Worm (Caenorhabditis elegans): ENCODE measurements around the gene F02H6.7.

The F02H6.7 gene

ce11 chrIV:14227138-14227537 lies 831 bp downstream of the F02H6.7 start:
- no peak for TF ChIP-seq unc-62 (GFP tag; optimal IDR thresholded peaks at IDR 0.05)

ce11 chrIV:14224912-14225311 lies 3.1 kb downstream of the F02H6.7 start:
- TF ChIP-seq unc-62 (GFP tag; optimal IDR thresholded peaks at IDR 0.05): no peak

DNA sequence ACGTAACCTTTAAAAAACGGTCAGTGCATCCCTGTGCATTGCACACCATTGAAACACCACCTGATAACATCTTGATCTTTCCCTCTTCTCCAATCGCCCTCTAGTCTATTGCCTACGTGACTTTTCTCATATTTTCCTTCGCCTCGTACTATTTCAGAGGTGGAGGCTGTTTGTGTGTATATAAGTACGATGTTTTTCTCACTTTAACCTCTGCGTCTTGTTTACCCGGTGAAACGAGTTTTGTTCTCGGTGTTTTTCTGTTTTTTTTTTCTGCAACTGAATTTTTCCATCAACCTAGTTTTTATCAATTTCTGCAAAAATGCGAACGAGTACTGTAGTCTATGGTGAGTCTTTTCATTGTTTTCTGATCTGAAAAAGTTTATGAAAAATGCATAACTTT lies 8.3 kb downstream of the F02H6.7 start, which contains the start of gene sqrd-1:
Gene sqrd-1, plus strand, starts transcription at position 158 of the 400 bp plus-strand sequence.
- no peak for TF ChIP-seq unc-62 (GFP tag; optimal IDR thresholded peaks at IDR 0.05)

ce11 chrIV:14215777-14216176 lies 12.2 kb downstream of the F02H6.7 start:
- TF ChIP-seq unc-62 (GFP tag; optimal IDR thresholded peaks at IDR 0.05): no peak

DNA sequence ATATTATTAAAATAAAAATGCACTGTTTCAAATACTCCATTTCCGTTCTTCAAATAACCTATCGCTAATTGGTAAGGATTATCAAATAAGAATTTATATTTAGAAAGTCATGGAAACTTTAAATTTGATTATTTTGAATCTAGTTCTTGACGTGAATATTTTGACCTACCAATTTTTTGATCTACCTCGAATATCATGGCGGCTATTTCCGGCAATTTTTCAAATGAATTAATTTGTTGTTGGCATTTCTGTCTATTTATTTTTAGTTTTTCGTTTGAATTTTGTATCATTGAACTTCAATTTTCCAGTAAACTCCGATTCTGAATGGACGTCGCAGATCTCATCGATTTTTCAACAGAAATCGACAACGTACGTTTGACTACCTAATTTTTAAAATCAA lies 24.8 kb downstream of the F02H6.7 start, which contains the start of gene F02H6.3:
Gene F02H6.3, plus strand, starts transcription at position 266 of the 400 bp plus-strand sequence.
- TF ChIP-seq unc-62 (GFP tag; optimal IDR thresholded peaks at IDR 0.05): no peak

DNA sequence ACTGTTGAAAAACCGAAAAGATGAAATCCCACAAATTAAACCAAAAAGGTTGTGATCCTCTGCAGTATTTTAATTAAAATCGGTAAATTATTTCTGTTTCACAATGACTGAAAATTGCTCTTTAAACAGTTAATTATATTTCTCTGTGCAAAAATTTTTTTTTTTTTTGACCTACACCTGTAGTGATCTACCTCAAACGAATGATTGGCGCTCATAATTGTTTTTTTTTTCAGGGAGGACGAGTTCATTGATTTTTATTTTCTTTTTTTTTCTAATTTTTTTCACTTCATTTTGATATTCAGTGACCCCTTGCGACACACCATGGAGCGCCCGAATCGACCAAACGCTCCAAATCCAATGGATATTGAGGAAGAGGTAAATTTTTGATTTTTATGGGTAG lies 31.8 kb downstream of the F02H6.7 start, which contains the start of gene F02H6.2:
Gene F02H6.2, plus strand, starts transcription at position 301 of the 400 bp plus-strand sequence.
- TF ChIP-seq unc-62 (GFP tag; optimal IDR thresholded peaks at IDR 0.05): no peak

DNA sequence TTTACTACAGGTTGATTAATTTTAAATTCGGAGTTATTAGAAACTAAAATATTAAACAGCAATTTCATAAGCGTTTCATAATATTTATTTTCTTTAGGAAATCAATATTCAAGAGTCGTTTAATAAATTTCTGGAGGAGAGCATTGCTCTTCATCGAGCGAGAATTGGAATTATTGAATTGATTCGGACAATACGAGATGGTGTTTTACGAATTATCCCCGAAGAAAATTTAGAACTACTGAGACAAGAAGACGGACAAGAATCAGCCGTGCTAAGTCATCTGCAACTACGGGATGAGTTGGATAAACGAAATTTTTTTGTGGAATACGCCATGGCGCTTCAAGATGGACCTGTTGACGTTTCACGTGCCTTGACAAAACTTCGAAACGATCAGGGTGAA lies 33.7 kb downstream of the F02H6.7 start:
- no peak for TF ChIP-seq unc-62 (GFP tag; optimal IDR thresholded peaks at IDR 0.05)

DNA sequence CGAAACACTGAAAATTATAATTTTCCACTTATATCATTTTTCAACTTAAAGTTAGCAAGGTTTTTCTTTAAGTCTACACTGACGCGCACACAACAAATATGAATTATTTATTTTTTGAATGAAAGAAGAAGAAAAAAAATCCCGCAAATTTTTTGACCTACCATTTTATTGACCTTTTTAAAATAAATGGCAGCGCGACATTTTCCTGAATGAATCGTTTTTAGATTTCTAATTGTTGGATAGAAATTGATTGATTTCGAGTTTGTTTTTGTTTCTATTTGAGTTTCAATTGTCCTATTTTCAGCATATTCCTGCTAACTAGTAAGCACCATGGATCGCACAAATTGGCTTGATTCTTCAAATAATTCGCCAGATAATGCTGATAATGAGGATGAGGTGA lies 34.8 kb downstream of the F02H6.7 start, which contains the start of gene K01G12.3:
Gene K01G12.3, plus strand, starts transcription at position 301 of the 400 bp plus-strand sequence.
- TF ChIP-seq unc-62 (GFP tag; optimal IDR thresholded peaks at IDR 0.05): no peak

ce11 chrIV:14191919-14192318 lies 36.0 kb downstream of the F02H6.7 start, which contains the start of gene K01G12.22:
Gene K01G12.22, plus strand, starts transcription at chrIV:14192219.
- no peak for TF ChIP-seq unc-62 (GFP tag; optimal IDR thresholded peaks at IDR 0.05)

DNA sequence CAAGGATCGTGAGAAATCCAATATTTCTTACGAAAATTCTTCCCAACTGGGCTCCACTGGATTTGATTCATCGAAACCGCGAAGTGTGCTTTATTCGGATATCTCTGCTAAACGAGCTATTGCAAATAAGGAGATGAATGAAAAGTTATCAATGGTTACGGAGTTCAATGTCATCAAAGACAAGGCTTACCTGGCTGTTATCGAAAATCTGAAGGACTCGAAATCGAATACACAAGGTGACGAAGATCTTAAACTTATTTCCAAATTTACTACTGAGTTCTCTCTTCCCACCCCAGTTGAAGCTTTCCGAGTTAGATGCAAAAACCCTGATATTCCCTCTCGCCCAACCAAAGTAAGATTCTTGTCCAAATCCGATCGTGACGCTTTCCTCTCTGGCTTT lies 41.7 kb downstream of the F02H6.7 start:
- no peak for TF ChIP-seq unc-62 (GFP tag; optimal IDR thresholded peaks at IDR 0.05)

ce11 chrIV:14182077-14182476 lies 45.9 kb downstream of the F02H6.7 start, which contains the start of gene R05A10.1:
Gene R05A10.1, plus strand, starts transcription at chrIV:14182377.
- TF ChIP-seq unc-62 (GFP tag; optimal IDR thresholded peaks at IDR 0.05): no peak

- no peak for TF ChIP-seq unc-62 (GFP tag; optimal IDR thresholded peaks at IDR 0.05)
Observed at ce11 chrIV:14177058-14177457, 50.9 kb downstream of the F02H6.7 start, which contains the start of gene R05A10.2. Gene R05A10.2, plus strand, starts transcription at chrIV:14177271.

DNA sequence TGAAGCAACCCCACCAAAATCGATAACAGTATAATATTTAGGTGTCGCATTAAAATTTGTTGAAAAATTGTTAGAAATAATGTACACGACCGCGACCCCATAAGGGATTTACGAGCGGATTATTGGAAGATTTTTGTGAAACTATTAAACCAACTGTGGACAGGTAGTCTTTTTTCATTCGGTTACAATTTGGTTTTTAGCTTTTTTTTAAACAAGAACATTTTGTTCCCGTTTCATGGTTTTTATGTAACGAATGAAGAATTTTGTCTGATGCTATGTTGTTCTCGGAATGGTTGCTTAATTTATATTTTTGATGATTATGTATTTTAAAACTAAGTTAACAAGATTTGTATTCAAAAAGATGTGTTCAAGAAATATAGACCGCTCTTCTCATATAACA lies 51.6 kb downstream of the F02H6.7 start, which contains the start of gene R05A10.3:
Gene R05A10.3, minus strand, starts transcription at position 101 of the 400 bp plus-strand sequence.
- no peak for TF ChIP-seq unc-62 (GFP tag; optimal IDR thresholded peaks at IDR 0.05)
